Worm (Caenorhabditis elegans) whole organism, L2 larva: Measurements from ENCODE around the gene lmtr-3.

ENCODE experiments used
- R02D3.7 ChIP-seq: fragments of 150-350 bp; optimal IDR thresholded peaks from 2 replicates; lab custom pipeline; 2014; ENCODE audit warnings: missing biosample characterization, missing genetic modification characterization
- fos-1 ChIP-seq: fragments of 150-350 bp; optimal IDR thresholded peaks from 2 replicates; lab custom pipeline; 2014; ENCODE audit warnings: missing biosample characterization, missing genetic modification characterization
- skn-1 ChIP-seq: sonication (generic microtip); optimal IDR thresholded peaks from 2 replicates; lab custom pipeline; 2017; ENCODE audit warnings: missing biosample characterization, missing genetic modification characterization
- sma-3 ChIP-seq: sonication (generic microtip); optimal IDR thresholded peaks from 2 replicates; lab custom pipeline; 2016; ENCODE audit warnings: missing genetic modification reagents, missing genetic modification characterization, missing compliant biosample characterization
- unc-55 ChIP-seq: fragments of 150-350 bp; sonication (generic microtip); optimal IDR thresholded peaks from 3 replicates; lab custom pipeline; 2014; ENCODE audit warnings: missing biosample characterization, missing genetic modification reagents, missing genetic modification characterization

DNA sequence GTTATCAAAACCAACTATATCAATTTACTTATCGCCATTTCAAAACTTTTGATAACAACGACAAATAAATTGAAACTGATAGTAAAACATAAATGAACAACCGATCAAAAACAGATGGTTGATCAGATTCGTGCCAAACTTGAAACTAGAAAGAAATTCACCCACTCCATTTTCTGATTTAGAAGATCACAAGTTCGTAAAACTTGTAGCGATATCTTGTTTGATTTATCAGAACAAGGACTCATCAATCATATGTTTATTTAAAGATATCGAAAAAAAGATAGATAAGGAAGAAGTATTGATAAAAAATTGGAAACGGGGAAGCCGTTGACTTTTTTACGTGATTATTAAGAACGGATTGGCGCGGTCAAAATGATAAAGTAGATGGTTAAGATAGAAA is 36.9 kb upstream of the lmtr-3 start:
- TF ChIP-seq sma-3 (peak; percentile 6), R02D3.7 (tag; lab: Kevin White, UChicago) (no peak), skn-1 (tag; lab: Kevin White, UChicago) (no peak), fos-1 (peak; percentile 4), unc-55 (no peak)
